Worm (Caenorhabditis elegans): Measurements from ENCODE around the gene F38B2.3.

F38B2.3 gene

DNA sequence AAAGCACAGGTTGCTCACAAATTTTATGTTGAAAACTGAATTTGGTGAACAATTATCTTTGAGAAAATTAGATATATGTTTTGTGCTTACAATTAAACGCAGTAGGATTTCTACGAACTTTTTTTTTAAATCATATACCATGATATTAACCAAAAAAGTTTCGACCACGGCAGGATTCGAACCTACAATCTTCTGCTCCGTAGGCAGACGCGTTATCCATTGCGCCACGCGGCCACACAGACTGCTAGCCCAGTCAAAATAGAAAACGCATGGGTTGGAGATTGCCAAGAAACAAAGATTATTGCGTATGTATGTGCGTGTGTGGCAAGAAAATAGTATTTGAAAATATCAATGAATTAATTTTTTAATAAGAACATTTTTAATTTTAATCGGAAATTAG, 33.7 kb downstream of the F38B2.3 start:
- TF ChIP-seq cey-2 (tag; optimal IDR thresholded peaks at IDR 0.05; ENCODE audit: borderline replicate concordance, insufficient read depth) (no peak), R02D3.7 (tag; optimal IDR thresholded peaks at IDR 0.05) (no peak), lin-15B (tag; optimal IDR thresholded peaks at IDR 0.05) (no peak), ceh-82 (tag; optimal IDR thresholded peaks at IDR 0.05) (no peak), ZK546.5 (tag; optimal IDR thresholded peaks at IDR 0.05) (no peak), snpc-4 (tag; optimal IDR thresholded peaks at IDR 0.05) (no peak), zag-1 (tag; optimal IDR thresholded peaks at IDR 0.05) (no peak), spr-1 (tag; optimal IDR thresholded peaks at IDR 0.05) (peak; percentile 50), dmd-8 (GFP tag; IDR thresholded peaks at IDR 0.05) (no peak), F49E8.2 (tag; optimal IDR thresholded peaks at IDR 0.05; ENCODE audit: borderline replicate concordance) (no peak), fkh-10 (GFP tag; optimal IDR thresholded peaks at IDR 0.05) (no peak), ceh-44 (GFP tag; IDR thresholded peaks at IDR 0.05) (peak; percentile 33; the same call in 1 of the 2 replicates), madf-9 (GFP tag; conservative IDR thresholded peaks at IDR 0.05) (peak; percentile 68), nhr-237 (tag; optimal IDR thresholded peaks at IDR 0.05) (no peak), ceh-20 (GFP tag; IDR thresholded peaks at IDR 0.05) (no peak; the same call in 1 of the 2 replicates), F37D6.2 (tag; optimal IDR thresholded peaks at IDR 0.05) (peak; percentile 33), ceh-62 (tag; optimal IDR thresholded peaks at IDR 0.05) (no peak), F26F4.8 (GFP tag; conservative IDR thresholded peaks at IDR 0.05) (0 out of 2 replicates have a peak, but pooled peaks have one; percentile 35), lin-38 (GFP tag; IDR thresholded peaks at IDR 0.05) (peak; percentile 76), lin-1 (GFP tag; IDR thresholded peaks at IDR 0.05) (peak; percentile 91), lim-7 (GFP tag; IDR thresholded peaks at IDR 0.05) (no peak; the same call in 1 of the 2 replicates), tag-97 (GFP tag; IDR thresholded peaks at IDR 0.05) (no peak), saeg-2 (GFP tag; IDR thresholded peaks at IDR 0.05) (no peak), unc-62 (GFP tag; optimal IDR thresholded peaks at IDR 0.05 in 1 of 2) (no peak), unc-62 (tag; optimal IDR thresholded peaks at IDR 0.05) (no peak), aha-1 (tag) (no peak), arid-1 (GFP tag; conservative IDR thresholded peaks at IDR 0.05) (no peak), T26A8.4 (GFP tag; IDR thresholded peaks at IDR 0.05) (no peak), daf-12 (tag; optimal IDR thresholded peaks at IDR 0.05) (no peak), hif-1 (tag; optimal IDR thresholded peaks at IDR 0.05) (peak in 1 of 2 experiments; percentile 47), dmd-9 (GFP tag; IDR thresholded peaks at IDR 0.05) (no peak), zip-11 (GFP tag; IDR thresholded peaks at IDR 0.05) (no peak), nhr-11 (tag; optimal IDR thresholded peaks at IDR 0.05) (no peak), egl-27 (tag; optimal IDR thresholded peaks at IDR 0.05) (no peak), D1046.2 (GFP tag; IDR thresholded peaks at IDR 0.05) (no peak), nhr-28 (tag; optimal IDR thresholded peaks at IDR 0.05) (peak; percentile 25), lin-29 (GFP tag; IDR thresholded peaks at IDR 0.05) (no peak), nhr-76 (tag; optimal IDR thresholded peaks at IDR 0.05) (no peak), dve-1 (tag; optimal IDR thresholded peaks at IDR 0.05; ENCODE audit: insufficient read depth) (peak; percentile 64), pha-4 (GFP tag; IDR thresholded peaks at IDR 0.05) (peak; percentile 78; the same call in 1 of the 2 replicates), pha-4 (tag; optimal IDR thresholded peaks at IDR 0.05) (no peak), Y48G9A.11 (GFP tag; IDR thresholded peaks at IDR 0.05) (no peak), lin-39 (tag; optimal IDR thresholded peaks at IDR 0.05) (no peak), fos-1 (tag; optimal IDR thresholded peaks at IDR 0.05) (no peak), Y105C5A.15 (GFP tag; IDR thresholded peaks at IDR 0.05) (no peak), zip-2 (tag; optimal IDR thresholded peaks at IDR 0.05) (peak; percentile 72), ztf-7 (tag; optimal IDR thresholded peaks at IDR 0.05) (peak; percentile 61), dpl-1 (GFP tag; optimal IDR thresholded peaks at IDR 0.05) (no peak), php-3 (GFP tag; IDR thresholded peaks at IDR 0.05) (peak; percentile 71), nhr-111 (GFP tag; optimal IDR thresholded peaks at IDR 0.05) (peak; percentile 59), mes-2 (tag; optimal IDR thresholded peaks at IDR 0.05; ENCODE audit: poor library complexity, severe bottlenecking) (peak; percentile 76), skn-1 (tag; optimal IDR thresholded peaks at IDR 0.05) (no peak), aly-2 (tag; optimal IDR thresholded peaks at IDR 0.05) (no peak)

Data from whole organism, L4 larva.